Worm (Caenorhabditis elegans) whole organism, L2 larva: ENCODE data around the gene T14B1.1.
"Not testable (repeated sequence)": the region's sequence is repeated elsewhere in the genome, so short reads cannot be mapped to it uniquely, and the experiment has no call there.

Experiments
- C34F6.9 ChIP-seq: fragments of 150-350 bp; optimal IDR thresholded peaks from 2 replicates; lab custom pipeline; 2014; ENCODE audit warnings: missing biosample characterization, missing genetic modification characterization
- aly-2 ChIP-seq: fragments of 150-350 bp; optimal IDR thresholded peaks from 2 replicates; lab custom pipeline; 2014; ENCODE audit warnings: missing biosample characterization, missing genetic modification characterization
- ceh-16 ChIP-seq: fragments of 150-350 bp; optimal IDR thresholded peaks from 2 replicates; lab custom pipeline; 2014; ENCODE audit warnings: missing biosample characterization, missing genetic modification characterization
- crh-2 ChIP-seq: sonication (generic microtip); optimal IDR thresholded peaks from 2 replicates; lab custom pipeline; 2017; ENCODE audit warnings: missing biosample characterization, missing genetic modification characterization
- elt-3 ChIP-seq: sonication (generic microtip); optimal IDR thresholded peaks from 2 replicates; lab custom pipeline; 2017; ENCODE audit warnings: missing biosample characterization, missing genetic modification characterization
- fos-1 ChIP-seq: fragments of 150-350 bp; optimal IDR thresholded peaks from 2 replicates; lab custom pipeline; 2014; ENCODE audit warnings: missing biosample characterization, missing genetic modification characterization
- lin-11 ChIP-seq: fragments of 150-350 bp; sonication (generic microtip); optimal IDR thresholded peaks from 2 replicates; lab custom pipeline; 2014; ENCODE audit warnings: missing biosample characterization, missing genetic modification characterization, inconsistent platforms, mixed read lengths
- lin-13 ChIP-seq: fragments of 150-350 bp; optimal IDR thresholded peaks from 2 replicates; lab custom pipeline; 2014; ENCODE audit warnings: missing biosample characterization, missing genetic modification reagents, missing genetic modification characterization
- mab-5 ChIP-seq: fragments of 150-350 bp; optimal IDR thresholded peaks from 2 replicates; lab custom pipeline; 2014; ENCODE audit warnings: missing biosample characterization, missing genetic modification characterization
- nhr-10 ChIP-seq: sonication (generic microtip); optimal IDR thresholded peaks from 2 replicates; lab custom pipeline; 2017; ENCODE audit warnings: missing biosample characterization, missing genetic modification characterization
- nhr-12 ChIP-seq: fragments of 150-350 bp; optimal IDR thresholded peaks from 2 replicates; lab custom pipeline; 2014; ENCODE audit warnings: missing biosample characterization, missing genetic modification characterization
- nhr-21 ChIP-seq: fragments of 150-350 bp; optimal IDR thresholded peaks from 2 replicates; lab custom pipeline; 2014; ENCODE audit warnings: missing biosample characterization, missing genetic modification characterization
- nhr-25 ChIP-seq: fragments of 150-350 bp; sonication (generic microtip); optimal IDR thresholded peaks from 3 replicates; lab custom pipeline; 2014; ENCODE audit warnings: missing biosample characterization, missing genetic modification characterization
- peb-1 ChIP-seq: fragments of 150-350 bp; optimal IDR thresholded peaks from 2 replicates; lab custom pipeline; 2014; ENCODE audit warnings: missing biosample characterization, missing genetic modification characterization
- skn-1 ChIP-seq: sonication (generic microtip); optimal IDR thresholded peaks from 2 replicates; lab custom pipeline; 2017; ENCODE audit warnings: missing biosample characterization, missing genetic modification characterization
- sma-3 ChIP-seq: sonication (generic microtip); optimal IDR thresholded peaks from 2 replicates; lab custom pipeline; 2016; ENCODE audit warnings: missing genetic modification reagents, missing genetic modification characterization, missing compliant biosample characterization
- sma-9 ChIP-seq, 2 experiments: fragments of 150-350 bp in 1 of 2; sonication (generic microtip) in 1 of 2; optimal IDR thresholded peaks; 2 replicates each; lab custom pipeline; 2014 to 2016; ENCODE audit warnings: missing genetic modification characterization in 2 of 2, mild to moderate bottlenecking in 1 of 2, missing biosample characterization in 1 of 2, missing compliant biosample characterization in 1 of 2, missing genetic modification reagents in 1 of 2, moderate library complexity in 1 of 2
- unc-39 ChIP-seq: fragments of 150-350 bp; optimal IDR thresholded peaks from 2 replicates; lab custom pipeline; 2014; ENCODE audit warnings: missing biosample characterization, missing genetic modification characterization
- unc-55 ChIP-seq: fragments of 150-350 bp; sonication (generic microtip); optimal IDR thresholded peaks from 3 replicates; lab custom pipeline; 2014; ENCODE audit warnings: missing biosample characterization, missing genetic modification reagents, missing genetic modification characterization
- zag-1 ChIP-seq: fragments of 150-350 bp; optimal IDR thresholded peaks from 2 replicates; lab custom pipeline; 2014; ENCODE audit warnings: missing biosample characterization, missing genetic modification characterization
- ztf-11 ChIP-seq: sonication (generic microtip); optimal IDR thresholded peaks from 2 replicates; lab custom pipeline; 2017; ENCODE audit warnings: missing biosample characterization, missing genetic modification characterization
- ztf-4 ChIP-seq: fragments of 150-350 bp; optimal IDR thresholded peaks from 2 replicates; lab custom pipeline; 2014; ENCODE audit warnings: missing biosample characterization, missing genetic modification characterization

Gene T14B1.1

DNA sequence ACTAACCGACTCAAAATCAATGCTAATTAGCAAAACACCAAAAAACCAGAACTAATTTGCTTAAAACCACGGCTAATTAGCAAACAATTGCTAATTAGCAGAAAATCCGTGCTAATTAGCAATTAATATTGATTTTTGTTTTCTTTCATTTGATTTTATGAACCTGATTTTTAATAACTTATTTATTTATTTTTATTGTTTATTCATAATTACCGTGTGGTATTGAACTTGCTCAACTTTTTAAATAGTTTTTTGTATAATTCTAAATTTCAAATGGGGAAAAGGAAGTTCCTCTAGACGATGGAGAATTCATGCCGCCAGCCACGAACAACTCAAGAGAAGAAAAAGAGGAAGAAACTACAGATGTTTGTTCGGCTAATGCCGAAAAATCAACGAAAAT is 42.7 kb downstream of the T14B1.1 start, which contains the start of gene F34H10.1:
TSS of gene F34H10.1 (plus strand) at position 301 of the 400 bp plus-strand sequence.
- not testable (repeated sequence) for TF ChIP-seq crh-2, nhr-10, ztf-11 (tag; lab: Kevin White, UChicago)

DNA sequence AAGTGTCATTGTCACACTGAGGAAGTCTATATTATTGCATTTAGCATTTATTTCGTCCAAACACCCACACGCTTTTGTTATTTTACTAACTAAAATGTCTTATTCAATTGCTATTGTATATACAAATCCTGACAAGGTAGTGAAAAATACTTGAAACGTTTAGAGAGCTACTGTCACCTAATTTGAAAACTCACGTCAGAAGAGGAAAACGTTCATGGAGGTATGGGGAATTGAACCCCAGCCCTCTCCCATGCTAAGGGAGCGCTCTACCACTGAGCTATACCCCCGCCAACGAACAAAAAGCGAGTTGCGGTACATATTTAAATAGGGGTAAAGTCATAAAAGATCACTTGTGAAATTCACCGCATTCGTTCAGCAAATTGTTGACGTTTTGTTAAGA is 45.9 kb downstream of the T14B1.1 start:
- TF ChIP-seq lin-11 (tag; lab: Kevin White, UChicago) (no peak), ztf-4 (tag; lab: Kevin White, UChicago) (no peak), nhr-21 (tag; lab: Kevin White, UChicago) (peak; percentile 68), sma-9 (GFP tag; optimal IDR thresholded peaks at IDR 0.05; lab: Kevin White, UChicago) (peak; percentile 55), sma-9 (tag; optimal IDR thresholded peaks at IDR 0.05; lab: Kevin White, UChicago) (no peak), sma-3 (peak; percentile 15), unc-55 (no peak), skn-1 (tag; lab: Kevin White, UChicago) (no peak), peb-1 (tag; lab: Kevin White, UChicago) (no peak), fos-1 (tag; lab: Kevin White, UChicago) (peak; percentile 31)

DNA sequence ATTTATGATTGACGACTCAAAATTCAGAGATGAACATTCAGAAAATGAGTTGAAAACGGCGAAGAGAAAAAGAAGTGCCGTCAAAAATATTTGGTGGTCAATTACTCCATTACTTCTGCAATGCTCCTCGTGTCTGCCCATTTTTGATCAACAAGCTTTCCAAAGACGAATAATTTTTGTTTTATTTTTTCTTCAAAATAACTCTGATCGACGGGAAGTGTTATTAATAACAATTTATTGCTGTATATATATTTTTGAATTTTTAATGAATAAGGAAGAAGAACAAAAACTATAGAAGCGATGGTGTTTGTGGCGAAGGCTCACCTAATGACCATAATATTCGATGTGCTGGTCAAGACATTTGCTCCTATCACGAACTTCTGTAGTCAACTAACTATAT is 48.4 kb downstream of the T14B1.1 start, which contains the start of gene C11E4.8:
TSS of gene C11E4.8 (plus strand) at position 301 of the 400 bp plus-strand sequence.
- TF ChIP-seq aly-2 (tag; lab: Kevin White, UChicago) = no peak
- TF ChIP-seq lin-11 (tag; lab: Kevin White, UChicago) = no peak
- no peak for TF ChIP-seq nhr-25
- TF ChIP-seq ceh-16 (tag; lab: Kevin White, UChicago) = no peak
- no peak for TF ChIP-seq elt-3 (tag; lab: Kevin White, UChicago)
- TF ChIP-seq nhr-12 (tag; lab: Kevin White, UChicago) = no peak
- TF ChIP-seq unc-39 (tag; lab: Kevin White, UChicago) = no peak
- no peak for TF ChIP-seq zag-1
- TF ChIP-seq C34F6.9 (tag; lab: Kevin White, UChicago) = no peak
- TF ChIP-seq mab-5 = no peak
- no peak for TF ChIP-seq peb-1 (tag; lab: Kevin White, UChicago)
- no peak for TF ChIP-seq lin-13 (GFP tag; lab: Kevin White, UChicago)

DNA sequence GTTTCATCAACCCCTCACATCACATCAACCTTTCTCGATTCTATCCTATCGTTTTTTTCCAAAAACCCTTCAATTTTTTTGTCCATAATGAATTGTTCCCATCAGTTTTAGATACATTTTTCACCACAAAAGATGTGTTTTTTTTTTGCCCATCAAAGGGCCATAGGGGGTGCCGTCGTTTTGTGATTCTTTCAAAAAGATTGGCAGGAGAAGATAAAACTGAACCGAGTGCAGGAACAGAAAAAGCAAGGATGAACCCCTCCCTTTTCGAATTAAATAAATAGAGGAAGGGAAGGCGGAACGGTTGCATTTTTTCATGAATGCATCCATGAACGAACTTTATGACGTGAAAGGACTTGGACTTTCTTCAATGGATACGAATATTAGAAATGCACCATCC is 51.6 kb downstream of the T14B1.1 start, which contains the start of gene C11E4.7:
TSS of gene C11E4.7 (plus strand) at position 301 of the 400 bp plus-strand sequence.
- TF ChIP-seq nhr-21 (tag; lab: Kevin White, UChicago) (no peak), sma-9 (GFP tag; optimal IDR thresholded peaks at IDR 0.05; lab: Kevin White, UChicago) (no peak), sma-9 (tag; optimal IDR thresholded peaks at IDR 0.05; lab: Kevin White, UChicago) (no peak), lin-11 (tag; lab: Kevin White, UChicago) (no peak)
